Worm (Caenorhabditis elegans): ENCODE measurements around the gene cfap-20.

ce11 chrIII:3562276-3562675 lies 25.0 kb upstream of the cfap-20 start:
- TF ChIP-seq mdl-1 (tag; optimal IDR thresholded peaks at IDR 0.05) = no peak
- TF ChIP-seq unc-55 (GFP tag; optimal IDR thresholded peaks at IDR 0.05) = no peak
- TF ChIP-seq nhr-25 (tag; optimal IDR thresholded peaks at IDR 0.05) = no peak

Data from whole organism, L2 larva.